Fruit fly (Drosophila melanogaster) whole organism, wandering third instar larva: ENCODE data around the gene Arfrp1.
"Not testable (repeated sequence)": the region's sequence is repeated elsewhere in the genome, so short reads cannot be mapped to it uniquely, and the experiment has no call there.

Experiments used
- Abd-B ChIP-seq: fragments of >200 bp; optimal IDR thresholded peaks from 2 replicates; lab custom pipeline; 2017; ENCODE audit warnings: missing biosample characterization, missing genetic modification characterization
- CG32264 ChIP-seq: fragments of 200-800 bp; sonication (Bioruptor generic); optimal IDR thresholded peaks from 2 replicates; lab custom pipeline; 2016; ENCODE audit warnings: missing biosample characterization, missing genetic modification characterization
- Dfd ChIP-seq: fragments of >200 bp; optimal IDR thresholded peaks from 2 replicates; lab custom pipeline; 2017; ENCODE audit warnings: missing biosample characterization, missing genetic modification characterization
- Dif ChIP-seq: fragments of 200-275, 200-300 bp; sonication (Bioruptor generic); optimal IDR thresholded peaks from 2 replicates; lab custom pipeline; 2018; ENCODE audit warnings: missing biosample characterization, missing genetic modification characterization; ENCODE audit not compliant: partially characterized antibody
- GATAd ChIP-seq: sonication (Bioruptor generic); optimal IDR thresholded peaks from 2 replicates; lab custom pipeline; 2016; ENCODE audit warnings: missing biosample characterization, missing genetic modification characterization
- HLH106 ChIP-seq: fragments of 200-800 bp; optimal IDR thresholded peaks from 3 replicates; lab custom pipeline; 2019; ENCODE audit warnings: missing biosample characterization, mild to moderate bottlenecking, missing genetic modification characterization, moderate library complexity
- Hnf4 ChIP-seq: fragments of 200-800 bp; sonication (Bioruptor generic); optimal IDR thresholded peaks from 2 replicates; lab custom pipeline; 2016; ENCODE audit warnings: missing biosample characterization, mild to moderate bottlenecking, missing genetic modification characterization
- Hr78 ChIP-seq: fragments of >200 bp; optimal IDR thresholded peaks from 2 replicates; lab custom pipeline; 2017; ENCODE audit warnings: missing biosample characterization, missing genetic modification characterization
- Jra ChIP-seq: sonication (Bioruptor generic); optimal IDR thresholded peaks from 2 replicates; lab custom pipeline; 2016; ENCODE audit warnings: missing biosample characterization, missing genetic modification characterization
- Myc ChIP-seq: fragments of >200 bp; optimal IDR thresholded peaks from 2 replicates; lab custom pipeline; 2017
- N ChIP-seq: fragments of >200 bp; optimal IDR thresholded peaks from 2 replicates; lab custom pipeline; 2018; ENCODE audit warnings: missing biosample characterization, missing external identifiers, missing genetic modification characterization
- OdsH ChIP-seq: fragments of 200-800 bp; sonication (Bioruptor generic); optimal IDR thresholded peaks from 2 replicates; lab custom pipeline; 2016; ENCODE audit warnings: missing biosample characterization, mild to moderate bottlenecking, missing genetic modification characterization
- Rel ChIP-seq, 2 experiments: fragments of 200-800 bp; sonication (Bioruptor generic) in 1 of 2; optimal IDR thresholded peaks; 2 replicates in 1 of 2; 3 replicates in 1 of 2; lab custom pipeline; 2016 to 2019; ENCODE audit warnings: mild to moderate bottlenecking in 2 of 2, missing biosample characterization in 2 of 2, missing genetic modification characterization in 2 of 2, moderate library complexity in 1 of 2
- Sp1 ChIP-seq: fragments of 200-800 bp; sonication (Bioruptor generic); optimal IDR thresholded peaks from 3 replicates; lab custom pipeline; 2019; ENCODE audit warnings: missing biosample characterization, mild to moderate bottlenecking, missing genetic modification characterization, moderate library complexity
- Vsx2 ChIP-seq: fragments of 200-300, 225-300 bp; sonication (Bioruptor generic); optimal IDR thresholded peaks from 2 replicates; lab custom pipeline; 2018; ENCODE audit warnings: missing biosample characterization, missing genetic modification characterization; ENCODE audit not compliant: partially characterized antibody
- br ChIP-seq: fragments of 200-800 bp; sonication (Bioruptor generic); optimal IDR thresholded peaks from 2 replicates; lab custom pipeline; 2016; ENCODE audit warnings: missing biosample characterization, missing genetic modification characterization
- dl ChIP-seq, 2 experiments: fragments of 175-275, 200-275 bp in 1 of 2; fragments of 200-275 bp in 1 of 2; sonication (Bioruptor generic); optimal IDR thresholded peaks; lab custom pipeline; 2018; ENCODE audit warnings: mild to moderate bottlenecking in 2 of 2, missing biosample characterization in 2 of 2, missing genetic modification characterization in 2 of 2, moderate library complexity in 2 of 2; ENCODE audit not compliant: partially characterized antibody in 2 of 2, insufficient read depth in 1 of 2
- dsf ChIP-seq: sonication (Bioruptor generic); optimal IDR thresholded peaks from 2 replicates; lab custom pipeline; 2016; ENCODE audit warnings: missing biosample characterization, missing genetic modification characterization, borderline replicate concordance
- ey ChIP-seq: fragments of 200-800 bp; sonication (Bioruptor generic); optimal IDR thresholded peaks from 2 replicates; lab custom pipeline; 2016; ENCODE audit warnings: missing biosample characterization, missing genetic modification characterization
- h ChIP-seq: fragments of 200-800 bp; sonication (Bioruptor generic); optimal IDR thresholded peaks from 3 replicates; lab custom pipeline; 2016; ENCODE audit warnings: missing biosample characterization, mild to moderate bottlenecking, missing genetic modification characterization
- jim ChIP-seq: fragments of 175-275, 200-325 bp; sonication (Bioruptor generic); optimal IDR thresholded peaks from 2 replicates; lab custom pipeline; 2016; ENCODE audit warnings: missing biosample characterization, mild to moderate bottlenecking, missing genetic modification characterization
- pan ChIP-seq: fragments of >200 bp; optimal IDR thresholded peaks from 2 replicates; lab custom pipeline; 2017
- rgr ChIP-seq: fragments of 200-800 bp; sonication (Bioruptor generic); optimal IDR thresholded peaks from 3 replicates; lab custom pipeline; 2016; ENCODE audit warnings: missing biosample characterization, mild to moderate bottlenecking, missing genetic modification characterization
- sage ChIP-seq: fragments of 200-800 bp; sonication (Bioruptor generic); optimal IDR thresholded peaks from 2 replicates; lab custom pipeline; 2016; ENCODE audit warnings: missing biosample characterization, mild to moderate bottlenecking, missing genetic modification characterization
- sv ChIP-seq: fragments of 200-800 bp; sonication (Bioruptor generic); optimal IDR thresholded peaks from 3 replicates; lab custom pipeline; 2016; ENCODE audit warnings: missing biosample characterization, missing genetic modification characterization
- tai ChIP-seq: sonication (Bioruptor generic); optimal IDR thresholded peaks from 2 replicates; lab custom pipeline; 2016; ENCODE audit warnings: missing biosample characterization, missing genetic modification characterization
- usp ChIP-seq: fragments of >200 bp; optimal IDR thresholded peaks from 2 replicates; lab custom pipeline; 2017; ENCODE audit warnings: missing biosample characterization, missing genetic modification characterization
- woc ChIP-seq: sonication (Bioruptor generic); optimal IDR thresholded peaks from 2 replicates; lab custom pipeline; 2016; ENCODE audit warnings: missing biosample characterization, mild to moderate bottlenecking, missing genetic modification characterization

The Arfrp1 gene

DNA sequence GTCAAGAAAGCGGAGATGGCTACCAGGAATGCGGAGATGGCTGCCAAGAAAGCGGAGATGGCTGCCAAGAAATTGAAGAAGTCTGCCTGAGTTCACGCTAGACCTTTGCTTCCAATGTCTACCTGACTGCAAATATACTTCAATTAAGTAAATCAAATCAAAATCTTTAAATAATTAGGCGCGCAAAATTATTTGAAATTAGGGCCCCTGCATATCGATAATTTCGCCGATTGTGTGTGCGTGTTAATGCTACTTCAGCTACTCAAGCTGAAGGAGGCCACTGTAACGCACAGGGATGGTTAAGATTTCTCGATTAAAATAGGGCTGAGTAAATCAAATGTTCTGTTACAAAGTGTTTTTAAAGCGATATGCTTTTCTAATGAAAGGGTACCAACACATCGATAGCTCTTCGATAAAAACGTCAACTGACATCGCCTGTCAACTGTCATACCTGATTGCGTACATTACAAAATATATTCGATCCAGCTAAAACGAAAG lies 18.9 kb upstream of the Arfrp1 start, which contains the start of gene CG6999:
Gene CG6999 (plus strand): TSS at position 448 of the 498 bp plus-strand sequence.
- not testable (repeated sequence) for TF ChIP-seq Jra (GFP tag; lab: Kevin White, UChicago); pan (lab: Kevin White, UChicago); sv

- TF ChIP-seq HLH106 (tag; lab: Kevin White, UChicago) (peak; percentile 4), Rel (GFP tag; optimal IDR thresholded peaks at IDR 0.05; lab: Kevin White, UChicago) (no peak), Rel (tag; optimal IDR thresholded peaks at IDR 0.05; lab: Kevin White, UChicago) (peak; percentile 5), Vsx2 (GFP tag; lab: Kevin White, UChicago) (no peak), GATAd (GFP tag; lab: Kevin White, UChicago) (no peak)
These were observed 17.4 kb upstream of the Arfrp1 start, which contains the start of gene CCT2 for dm6 chrX:9089254-9090056. Gene CCT2, plus strand, starts transcription at chrX:9089513.

DNA sequence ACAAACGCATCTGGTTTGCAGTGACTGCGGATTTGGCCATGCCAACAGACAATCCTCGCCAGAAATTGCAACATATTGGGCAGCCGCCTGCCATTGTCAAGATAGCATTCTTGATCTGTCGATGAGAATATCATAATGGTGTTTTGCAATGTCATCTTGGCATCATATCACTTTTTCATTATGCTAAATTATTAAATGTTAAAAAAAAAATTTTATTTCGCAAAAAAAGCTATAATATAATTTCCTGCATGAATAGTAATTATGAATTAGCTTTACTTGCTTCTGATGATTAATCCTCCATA lies 16.9 kb upstream of the Arfrp1 start:
- TF ChIP-seq N (GFP tag; lab: Kevin White, UChicago) (no peak), tai (GFP tag; lab: Kevin White, UChicago) (no peak), Hnf4 (GFP tag; lab: Kevin White, UChicago) (no peak)

DNA sequence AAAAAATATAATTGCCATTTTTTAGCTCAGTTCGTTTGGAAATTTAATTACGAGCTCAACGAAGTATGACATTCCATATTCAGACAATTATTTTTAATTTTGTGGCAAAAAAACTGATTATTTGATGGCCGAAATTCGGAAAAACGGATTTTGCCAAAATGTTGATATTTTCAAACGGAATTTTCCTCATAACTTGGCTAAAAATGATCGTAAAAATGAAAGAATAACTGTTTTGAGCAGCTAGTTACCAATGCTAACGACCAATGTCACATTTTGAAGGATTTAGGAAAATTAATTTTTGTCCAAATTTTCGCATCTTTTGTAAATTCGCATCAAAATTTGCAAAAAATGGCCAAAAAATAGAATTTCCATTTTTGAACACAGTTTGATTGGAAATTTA lies 13.8 kb upstream of the Arfrp1 start:
- no peak for TF ChIP-seq GATAd (GFP tag; lab: Kevin White, UChicago)
- TF ChIP-seq Dfd (GFP tag; lab: Kevin White, UChicago) = peak; percentile 92
- TF ChIP-seq tai (GFP tag; lab: Kevin White, UChicago) = no peak
- TF ChIP-seq Vsx2 (GFP tag; lab: Kevin White, UChicago) = no peak
- no peak for TF ChIP-seq dsf (GFP tag; lab: Kevin White, UChicago)
- TF ChIP-seq jim (GFP tag; lab: Kevin White, UChicago) = no peak

dm6 chrX:9093912-9094311 lies 13.0 kb upstream of the Arfrp1 start:
- TF ChIP-seq tai (GFP tag; lab: Kevin White, UChicago) (no peak), jim (GFP tag; lab: Kevin White, UChicago) (no peak), Sp1 (no peak), br (GFP tag; lab: Kevin White, UChicago) (no peak), rgr (no peak), dsf (GFP tag; lab: Kevin White, UChicago) (no peak), Hnf4 (GFP tag; lab: Kevin White, UChicago) (no peak), ey (GFP tag; lab: Kevin White, UChicago) (no peak), Rel (GFP tag; optimal IDR thresholded peaks at IDR 0.05; lab: Kevin White, UChicago) (no peak), Rel (tag; optimal IDR thresholded peaks at IDR 0.05; lab: Kevin White, UChicago) (no peak), OdsH (GFP tag; lab: Kevin White, UChicago) (no peak), Vsx2 (GFP tag; lab: Kevin White, UChicago) (no peak), h (GFP tag; lab: Kevin White, UChicago) (no peak), usp (GFP tag; lab: Kevin White, UChicago) (no peak), Dif (no peak), sage (GFP tag; lab: Kevin White, UChicago) (no peak), CG32264 (no peak), woc (GFP tag; lab: Kevin White, UChicago) (no peak), GATAd (GFP tag; lab: Kevin White, UChicago) (no peak), Hr78 (GFP tag; lab: Kevin White, UChicago) (no peak)

- TF ChIP-seq Abd-B (GFP tag; lab: Kevin White, UChicago) (no peak), Hnf4 (GFP tag; lab: Kevin White, UChicago) (no peak), ey (GFP tag; lab: Kevin White, UChicago) (no peak), Hr78 (GFP tag; lab: Kevin White, UChicago) (no peak), Myc (lab: Kevin White, UChicago) (no peak), dl (GFP tag; optimal IDR thresholded peaks at IDR 0.05; lab: Kevin White, UChicago; ENCODE audit: insufficient read depth in 1 of 2, partially characterized antibody in 2 of 2) (no peak)
These were observed 4.7 kb upstream of the Arfrp1 start for dm6 chrX:9102125-9102524.
